Worm (Caenorhabditis elegans): ENCODE data around the gene pid-1.

The pid-1 gene

DNA sequence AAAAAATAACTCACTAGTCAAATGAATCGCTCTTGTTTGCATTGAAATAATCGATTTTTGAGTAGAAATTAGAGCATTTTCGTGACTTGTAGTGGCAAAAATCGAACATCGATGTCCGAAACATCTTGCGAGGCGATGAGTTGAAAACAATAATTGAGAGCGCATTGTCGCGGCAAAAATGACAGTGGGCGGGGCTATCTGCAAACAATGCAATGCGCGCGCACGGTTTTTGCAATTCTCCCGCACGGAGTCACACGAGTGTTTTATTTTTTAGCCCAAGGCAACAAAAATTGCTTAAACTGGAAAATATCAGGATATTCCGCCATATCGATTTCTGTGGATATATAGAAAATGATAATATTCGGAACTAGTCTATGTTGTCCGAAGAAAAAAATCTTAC lies 18.2 kb upstream of the pid-1 start, which contains the start of gene B0495.9 (continued):
- TF ChIP-seq ceh-14 (tag; optimal IDR thresholded peaks at IDR 0.05) (peak; percentile 93), elt-4 (tag; optimal IDR thresholded peaks at IDR 0.05) (peak; percentile 61), ceh-24 (tag; optimal IDR thresholded peaks at IDR 0.05) (peak; percentile 68), unc-42 (tag; optimal IDR thresholded peaks at IDR 0.05) (peak; percentile 64), sox-4 (tag; optimal IDR thresholded peaks at IDR 0.05) (peak; percentile 90), C38D4.7 (GFP tag; optimal IDR thresholded peaks at IDR 0.05) (peak; percentile 88), ceh-18 (tag; optimal IDR thresholded peaks at IDR 0.05) (peak; percentile 55), T23F11.4 (GFP tag; optimal IDR thresholded peaks at IDR 0.05) (peak; percentile 84), tbx-2 (tag; optimal IDR thresholded peaks at IDR 0.05) (peak; percentile 95), mec-3 (tag; optimal IDR thresholded peaks at IDR 0.05; ENCODE audit: borderline replicate concordance) (peak; percentile 75), F13H6.1 (tag; optimal IDR thresholded peaks at IDR 0.05) (peak; percentile 89), ztf-16 (tag; optimal IDR thresholded peaks at IDR 0.05) (peak; percentile 93), ceh-34 (tag; optimal IDR thresholded peaks at IDR 0.05) (peak; percentile 94), ttx-3 (tag; optimal IDR thresholded peaks at IDR 0.05) (peak; percentile 90), hlh-6 (tag; optimal IDR thresholded peaks at IDR 0.05) (peak; percentile 89), fkh-6 (tag; optimal IDR thresholded peaks at IDR 0.05) (peak; percentile 89), madf-2 (tag; optimal IDR thresholded peaks at IDR 0.05) (peak; percentile 83), pat-9 (tag; optimal IDR thresholded peaks at IDR 0.05) (peak; percentile 90), rnt-1 (tag; optimal IDR thresholded peaks at IDR 0.05) (peak; percentile 86), ceh-22 (tag; optimal IDR thresholded peaks at IDR 0.05) (peak; percentile 78), hlh-15 (tag; optimal IDR thresholded peaks at IDR 0.05) (peak; percentile 90), ceh-2 (tag; optimal IDR thresholded peaks at IDR 0.05) (peak; percentile 87), che-1 (tag; optimal IDR thresholded peaks at IDR 0.05) (peak; percentile 85), hlh-30 (tag; optimal IDR thresholded peaks at IDR 0.05; ENCODE audit: insufficient read depth) (peak; percentile 42), hlh-13 (GFP tag; optimal IDR thresholded peaks at IDR 0.05) (peak; percentile 73), ets-4 (tag; optimal IDR thresholded peaks at IDR 0.05) (peak; percentile 18), nhr-232 (tag; optimal IDR thresholded peaks at IDR 0.05) (peak; percentile 84), gmeb-2 (tag; optimal IDR thresholded peaks at IDR 0.05) (peak; percentile 88), unc-86 (tag; optimal IDR thresholded peaks at IDR 0.05) (peak; percentile 92)

DNA sequence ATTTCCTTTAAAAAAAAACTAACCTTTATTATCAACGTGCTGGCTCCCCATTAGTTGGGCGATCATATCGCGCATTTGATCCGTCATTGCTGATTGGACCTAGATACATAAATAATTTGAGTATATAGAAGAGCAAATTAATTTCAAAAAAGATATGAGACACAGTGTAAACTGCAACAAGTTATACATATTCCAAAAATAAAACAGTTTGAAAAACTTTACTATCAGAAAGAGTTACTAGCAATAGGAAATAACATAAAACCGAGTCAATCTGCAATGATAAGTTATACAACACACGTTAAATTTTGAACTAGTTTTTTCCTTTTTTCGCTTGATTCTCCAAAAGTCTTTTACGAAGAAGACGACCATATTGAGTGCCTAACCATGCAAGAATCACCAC lies 17.0 kb upstream of the pid-1 start, which contains the start of gene luc-7L:
Gene luc-7L (minus strand): TSS at position 101 of the 400 bp plus-strand sequence.
- TF ChIP-seq nhr-232 (tag; optimal IDR thresholded peaks at IDR 0.05) (no peak), hlh-8 (tag; optimal IDR thresholded peaks at IDR 0.05) (no peak)

DNA sequence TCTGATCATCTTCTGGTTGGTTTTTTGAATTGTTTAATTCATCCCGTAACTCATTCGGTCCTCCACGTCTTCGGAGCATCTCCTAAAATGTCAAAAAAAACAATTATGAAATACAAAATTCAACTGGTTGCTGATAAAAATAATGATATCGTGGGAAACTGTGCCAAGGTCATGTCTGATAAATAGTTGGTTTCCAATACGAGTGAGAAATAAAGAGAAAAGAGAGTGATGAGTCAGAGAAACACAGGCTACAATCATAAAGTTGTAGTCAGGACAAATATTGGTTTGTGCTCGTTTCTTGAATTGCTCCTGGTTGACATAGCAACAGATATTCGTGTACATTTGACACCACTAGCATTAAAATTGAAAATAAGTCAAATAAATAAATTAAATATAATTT lies 14.8 kb upstream of the pid-1 start, which contains the start of gene B0495.7:
Gene B0495.7 (minus strand): TSS at position 82 of the 400 bp plus-strand sequence.
- TF ChIP-seq dve-1 (tag; optimal IDR thresholded peaks at IDR 0.05) = no peak
- peak; percentile 77 for TF ChIP-seq elt-2 (tag; optimal IDR thresholded peaks at IDR 0.05)

DNA sequence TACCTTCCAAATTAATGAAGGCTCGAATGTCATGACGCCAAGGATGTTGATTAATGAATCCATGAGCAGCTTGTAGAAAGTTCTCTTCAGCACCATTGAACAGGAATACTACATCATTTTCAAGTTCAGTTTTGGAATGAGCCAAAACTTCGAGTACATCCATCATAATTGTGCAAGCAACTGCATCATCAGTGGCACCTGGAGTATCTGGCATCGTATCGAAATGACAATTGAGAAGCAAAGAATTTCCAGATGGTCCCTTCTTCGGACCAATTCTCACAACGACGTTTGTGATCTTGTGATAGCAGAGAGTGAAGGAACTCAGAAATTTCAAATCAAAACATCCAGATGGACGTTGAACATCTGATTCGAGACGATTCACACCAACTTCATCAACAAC lies 14.0 kb upstream of the pid-1 start:
- TF ChIP-seq tbx-7 (tag; optimal IDR thresholded peaks at IDR 0.05) = no peak
- TF ChIP-seq T23F11.4 (GFP tag; optimal IDR thresholded peaks at IDR 0.05) = no peak
- no peak for TF ChIP-seq fax-1 (tag; optimal IDR thresholded peaks at IDR 0.05)
- no peak for TF ChIP-seq nhr-232 (tag; optimal IDR thresholded peaks at IDR 0.05)
- no peak for TF ChIP-seq unc-42 (tag; optimal IDR thresholded peaks at IDR 0.05)
- TF ChIP-seq hlh-15 (tag; optimal IDR thresholded peaks at IDR 0.05) = no peak
- no peak for TF ChIP-seq npax-4 (tag; optimal IDR thresholded peaks at IDR 0.05)
- TF ChIP-seq ahr-1 (tag; optimal IDR thresholded peaks at IDR 0.05) = no peak
- TF ChIP-seq ceh-34 (tag; optimal IDR thresholded peaks at IDR 0.05) = no peak
- TF ChIP-seq sox-4 (tag; optimal IDR thresholded peaks at IDR 0.05) = no peak
- TF ChIP-seq ref-2 (tag; optimal IDR thresholded peaks at IDR 0.05) = no peak
- no peak for TF ChIP-seq dve-1 (tag; optimal IDR thresholded peaks at IDR 0.05)
- no peak for TF ChIP-seq syd-9 (tag; optimal IDR thresholded peaks at IDR 0.05)
- TF ChIP-seq sdc-2 (tag; optimal IDR thresholded peaks at IDR 0.05) = no peak
- TF ChIP-seq hlh-6 (tag; optimal IDR thresholded peaks at IDR 0.05) = no peak
